Worm (Caenorhabditis elegans) whole organism, L4/young adult: ENCODE data around the gene gnrr-5.
A peak's percentile ranks its signal among the peaks of the same experiment; 100 is the strongest.

Source experiments
- W03F9.2 ChIP-seq: fragments of 150-350 bp; optimal IDR thresholded peaks from 2 replicates; lab custom pipeline; 2014; ENCODE audit warnings: missing biosample characterization, missing genetic modification characterization
- dao-5 ChIP-seq: sonication (generic microtip); optimal IDR thresholded peaks from 2 replicates; lab custom pipeline; 2016; ENCODE audit warnings: missing genotype, missing genetic modification characterization, moderate library complexity, missing compliant biosample characterization
- him-1 ChIP-seq: sonication (generic microtip); optimal IDR thresholded peaks from 2 replicates; lab custom pipeline; 2016; ENCODE audit warnings: missing genotype, missing genetic modification reagents, missing genetic modification characterization, missing compliant biosample characterization

gnrr-5 gene

DNA sequence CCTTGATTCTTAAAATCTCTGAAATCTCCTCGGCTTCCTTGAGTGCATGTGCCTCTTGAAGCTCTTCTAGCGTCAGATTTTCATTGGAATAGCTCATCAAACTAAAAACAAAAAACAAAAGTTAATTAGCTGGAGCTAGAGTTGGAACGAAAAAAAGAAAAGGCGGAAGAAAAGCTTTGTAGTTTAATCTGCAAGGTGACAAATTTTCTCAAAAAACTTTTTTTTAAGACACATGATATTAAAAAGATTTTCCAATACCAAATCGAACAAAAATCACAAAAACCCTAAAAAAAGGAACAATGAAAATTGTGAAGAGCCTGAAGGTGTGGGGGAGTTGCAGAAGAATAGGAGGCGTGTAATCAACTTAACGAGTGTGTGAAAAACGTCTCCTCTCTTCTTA is at the start of gene gnrr-5:
gnrr-5 (minus strand) TSS at position 101 of the 400 bp plus-strand sequence.
- TF ChIP-seq dao-5 (tag; lab: Kevin White, UChicago) (no peak), W03F9.2 (tag; lab: Kevin White, UChicago) (no peak), him-1 (tag; lab: Kevin White, UChicago) (no peak)

ce11 chrV:4503868-4504365 is 49.4 kb upstream of the gnrr-5 start:
- TF ChIP-seq him-1 (tag; lab: Kevin White, UChicago), result no peak
- TF ChIP-seq dao-5 (tag; lab: Kevin White, UChicago), result no peak
- TF ChIP-seq W03F9.2 (tag; lab: Kevin White, UChicago), result no peak

DNA sequence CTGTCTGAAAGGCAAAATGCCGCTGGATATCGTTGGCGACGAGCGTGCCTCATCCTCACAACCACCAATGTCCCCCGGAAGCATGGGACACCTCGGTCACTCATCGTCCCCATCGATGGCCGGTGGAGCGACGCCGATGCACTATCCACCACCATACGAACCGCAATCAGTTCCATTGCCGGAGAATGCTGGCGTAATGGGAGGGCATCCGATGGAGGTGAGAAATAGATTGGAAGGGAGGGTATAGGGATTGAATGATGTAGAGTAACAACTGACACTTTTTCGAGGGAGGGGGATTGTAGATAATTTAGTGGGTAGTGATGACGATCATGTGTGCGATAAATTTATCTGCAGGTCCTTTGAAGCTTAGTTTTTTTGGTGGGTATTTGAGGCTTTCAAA is 48.1 kb upstream of the gnrr-5 start:
- TF ChIP-seq him-1 (tag; lab: Kevin White, UChicago) (no peak), W03F9.2 (tag; lab: Kevin White, UChicago) (no peak), dao-5 (tag; lab: Kevin White, UChicago) (no peak)

- TF ChIP-seq him-1 (tag; lab: Kevin White, UChicago), result no peak
- no peak for TF ChIP-seq dao-5 (tag; lab: Kevin White, UChicago)
Observed at ce11 chrV:4501974-4502373, 47.4 kb upstream of the gnrr-5 start.

DNA sequence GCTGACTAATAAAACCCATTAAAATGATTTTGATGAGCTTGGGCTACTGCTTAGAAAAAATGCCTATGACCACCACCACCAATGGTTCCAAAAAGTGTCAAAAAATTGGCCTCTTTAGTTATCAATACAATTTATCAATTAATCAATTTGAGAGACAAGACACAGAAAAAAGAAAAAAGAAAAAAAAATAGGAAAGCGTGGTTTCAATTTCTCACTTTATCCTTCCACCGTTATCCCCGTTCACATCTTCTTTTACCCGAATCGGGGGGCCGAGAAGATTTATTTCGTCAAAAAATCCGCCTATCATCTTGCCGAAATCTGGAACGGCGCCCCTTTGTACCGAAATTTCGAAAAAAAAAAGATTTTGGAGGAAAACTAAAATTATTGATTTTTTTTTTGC is 46.2 kb upstream of the gnrr-5 start:
- TF ChIP-seq him-1 (tag; lab: Kevin White, UChicago), result no peak

DNA sequence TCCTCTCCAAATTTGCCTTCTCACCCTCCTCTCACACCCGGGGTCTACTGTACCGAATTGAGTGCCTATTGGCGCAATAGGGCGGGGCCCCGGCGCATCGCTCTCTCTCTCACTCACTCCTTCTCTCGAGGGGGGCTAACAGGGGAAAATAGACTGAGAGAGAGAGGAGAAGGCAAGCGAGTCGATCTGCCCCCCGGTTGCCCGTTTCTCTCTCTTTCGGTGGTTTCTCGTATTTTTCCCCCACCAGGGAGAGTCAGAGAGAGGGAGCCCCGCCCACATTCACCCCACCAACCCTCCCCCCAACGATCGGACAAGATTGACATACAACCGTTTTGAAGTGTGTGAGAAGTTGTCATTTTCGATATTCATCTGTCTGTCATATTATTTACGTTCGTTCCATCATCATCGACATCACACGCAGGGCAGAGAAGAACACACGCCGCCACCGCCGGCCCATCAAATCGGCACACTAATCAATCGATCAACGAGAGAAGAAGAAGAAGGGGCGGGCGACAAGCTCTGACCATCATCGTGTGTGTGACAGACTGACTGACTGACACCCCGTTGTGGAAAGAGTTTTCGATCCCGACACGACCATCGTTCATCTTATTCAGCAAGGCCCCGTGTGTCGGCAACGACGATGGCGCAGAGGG is 44.7 kb upstream of the gnrr-5 start:
- peak; percentile 29 for TF ChIP-seq him-1 (tag; lab: Kevin White, UChicago)
- TF ChIP-seq W03F9.2 (tag; lab: Kevin White, UChicago), result no peak
- TF ChIP-seq dao-5 (tag; lab: Kevin White, UChicago), result no peak

- TF ChIP-seq dao-5 (tag; lab: Kevin White, UChicago), result no peak
- no peak for TF ChIP-seq W03F9.2 (tag; lab: Kevin White, UChicago)
- TF ChIP-seq him-1 (tag; lab: Kevin White, UChicago), result no peak
Observed at ce11 chrV:4497161-4497560, 42.6 kb upstream of the gnrr-5 start, which contains the start of gene unc-62. Gene unc-62, plus strand, starts transcription at chrV:4497461.

DNA sequence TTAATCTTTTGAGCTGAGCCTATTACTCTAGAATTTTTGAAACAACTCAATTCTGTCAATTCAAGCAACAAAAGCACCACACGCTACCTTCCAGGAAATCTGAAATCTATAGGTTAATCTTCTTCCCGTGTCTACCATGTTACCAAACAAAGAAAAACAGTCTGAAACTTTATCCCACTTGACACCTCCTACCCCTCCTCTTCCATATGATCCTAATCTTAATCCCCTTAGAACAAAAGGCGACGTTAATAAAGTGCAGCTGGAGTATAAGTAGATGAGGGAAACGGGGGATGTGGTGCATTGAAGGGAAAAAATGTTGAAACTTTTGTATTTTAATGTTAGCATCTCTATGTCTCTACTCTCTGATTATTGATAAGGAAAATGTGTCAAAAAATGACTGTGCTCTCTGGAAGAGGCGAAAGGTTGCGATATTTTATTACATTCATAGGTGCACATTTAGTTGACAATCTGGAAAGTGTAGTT is 41.6 kb upstream of the gnrr-5 start:
- no peak for TF ChIP-seq him-1 (tag; lab: Kevin White, UChicago)
- TF ChIP-seq dao-5 (tag; lab: Kevin White, UChicago), result no peak
- no peak for TF ChIP-seq W03F9.2 (tag; lab: Kevin White, UChicago)

- TF ChIP-seq W03F9.2 (tag; lab: Kevin White, UChicago) (no peak), him-1 (tag; lab: Kevin White, UChicago) (no peak), dao-5 (tag; lab: Kevin White, UChicago) (no peak)
Observed at ce11 chrV:4495114-4495819, 40.7 kb upstream of the gnrr-5 start.

DNA sequence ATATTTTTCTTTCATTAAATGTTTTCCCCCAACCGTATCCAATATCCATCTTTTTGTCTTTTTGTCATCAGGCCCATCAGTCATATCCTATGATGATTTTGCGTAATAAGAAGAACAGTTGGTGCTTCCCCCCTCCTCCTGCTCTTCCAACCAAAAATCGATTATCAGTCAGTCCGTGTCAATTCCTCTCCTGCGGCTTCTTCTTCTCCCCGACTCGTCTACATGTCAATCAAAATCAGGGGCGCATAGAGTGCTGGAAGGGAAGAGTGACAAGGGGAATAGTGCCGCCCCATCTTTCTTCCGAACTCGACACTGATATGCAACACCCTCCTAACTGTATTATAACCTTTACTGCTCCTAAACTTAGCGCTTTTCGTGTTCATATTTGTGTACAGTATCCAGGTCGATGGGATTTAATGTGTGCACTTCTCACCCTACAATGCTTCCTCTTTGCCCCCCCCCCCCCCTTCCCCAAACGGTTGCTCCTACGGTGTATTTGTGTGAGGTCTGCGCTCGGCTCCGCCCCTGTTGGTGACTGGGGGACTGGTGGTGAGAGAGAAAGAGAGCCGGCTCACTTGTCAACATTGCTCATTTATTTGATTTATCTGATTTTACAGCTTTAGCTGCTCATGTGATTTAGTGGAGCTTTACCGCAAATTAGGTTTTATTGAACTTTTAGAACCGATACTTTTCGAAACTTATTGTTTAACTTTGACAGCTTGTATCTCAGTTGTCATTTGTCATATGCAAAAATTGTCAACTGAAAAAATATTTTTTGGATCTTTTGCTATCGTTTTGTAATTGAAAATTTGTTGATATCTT is 37.0 kb upstream of the gnrr-5 start:
- no peak for TF ChIP-seq dao-5 (tag; lab: Kevin White, UChicago)
- no peak for TF ChIP-seq him-1 (tag; lab: Kevin White, UChicago)
- no peak for TF ChIP-seq W03F9.2 (tag; lab: Kevin White, UChicago)

- no peak for TF ChIP-seq dao-5 (tag; lab: Kevin White, UChicago)
- TF ChIP-seq him-1 (tag; lab: Kevin White, UChicago), result no peak
Observed at ce11 chrV:4489893-4490292, 35.4 kb upstream of the gnrr-5 start.

DNA sequence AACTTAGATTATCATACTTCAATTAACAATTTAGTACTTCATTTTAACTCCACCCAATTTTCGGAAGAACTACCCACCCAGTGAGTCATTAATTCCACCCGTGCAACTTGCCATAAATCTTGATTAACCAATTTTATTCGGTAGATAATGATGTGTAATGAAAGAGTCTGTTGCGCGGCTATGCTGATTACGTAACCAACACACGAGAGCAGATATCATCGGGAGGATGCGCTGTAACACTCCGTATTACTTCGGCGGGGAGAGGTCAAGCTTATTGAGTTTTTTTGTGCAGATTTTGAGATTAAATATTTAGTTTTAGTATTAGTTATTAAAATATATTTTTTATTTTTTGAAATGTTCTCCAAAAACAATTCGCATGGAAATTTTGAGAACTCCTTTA is 34.5 kb upstream of the gnrr-5 start:
- TF ChIP-seq him-1 (tag; lab: Kevin White, UChicago), result no peak
- TF ChIP-seq dao-5 (tag; lab: Kevin White, UChicago), result no peak
- TF ChIP-seq W03F9.2 (tag; lab: Kevin White, UChicago), result no peak

ce11 chrV:4487888-4488287 is 33.4 kb upstream of the gnrr-5 start:
- TF ChIP-seq dao-5 (tag; lab: Kevin White, UChicago), result no peak
- no peak for TF ChIP-seq W03F9.2 (tag; lab: Kevin White, UChicago)
- TF ChIP-seq him-1 (tag; lab: Kevin White, UChicago), result no peak
